Worm (Caenorhabditis elegans) whole organism, L1 larva: ENCODE data around the gene C05C9.1.

Source experiments
- F16B12.6 ChIP-seq: fragments of 150-350 bp; optimal IDR thresholded peaks from 2 replicates; lab custom pipeline; 2014; ENCODE audit warnings: missing biosample characterization, missing genetic modification characterization
- ama-1 ChIP-seq: fragments of 150-350 bp; optimal IDR thresholded peaks from 2 replicates; lab custom pipeline; 2014
- egl-27 ChIP-seq, 2 experiments: fragments of 150-350 bp in 1 of 2; sonication (generic microtip); optimal IDR thresholded peaks; 3 replicates each; lab custom pipeline; 2017 to 2018; ENCODE audit warnings: missing biosample characterization in 2 of 2, missing genetic modification characterization in 2 of 2, missing genetic modification reagents in 2 of 2
- fkh-4 ChIP-seq: sonication (generic microtip); optimal IDR thresholded peaks from 2 replicates; lab custom pipeline; 2016; ENCODE audit warnings: missing compliant biosample characterization, missing genetic modification characterization, borderline replicate concordance
- mab-9 ChIP-seq: fragments of 200-800 bp; sonication (Bioruptor generic); IDR thresholded peaks from 2 replicates; pipeline ENCODE4 v1.3.6; 2022; ENCODE audit warnings: missing genetic modification reagents, missing genetic modification characterization, missing compliant biosample characterization
- nhr-19 ChIP-seq: fragments of 200-800 bp; sonication (Bioruptor generic); conservative IDR thresholded peaks from 2 replicates; pipeline ENCODE4 v1.3.6; 2022; ENCODE audit warnings: missing genetic modification characterization, missing compliant biosample characterization
- nhr-77 ChIP-seq: fragments of 150-350 bp; optimal IDR thresholded peaks from 2 replicates; lab custom pipeline; 2014; ENCODE audit warnings: missing biosample characterization, missing genetic modification characterization
- sptf-1 ChIP-seq: fragments of 150-350 bp; optimal IDR thresholded peaks from 2 replicates; lab custom pipeline; 2014; ENCODE audit warnings: missing biosample characterization, missing genetic modification characterization
- unc-130 ChIP-seq: fragments of 150-350 bp; optimal IDR thresholded peaks from 2 replicates; lab custom pipeline; 2017; ENCODE audit warnings: missing biosample characterization, missing genetic modification characterization, inconsistent platforms
- unc-62 ChIP-seq: fragments of 150-350 bp; optimal IDR thresholded peaks from 2 replicates; lab custom pipeline; 2014; ENCODE audit warnings: missing biosample characterization, missing genetic modification reagents, missing genetic modification characterization
- ztf-4 ChIP-seq: fragments of 150-350 bp; optimal IDR thresholded peaks from 2 replicates; lab custom pipeline; 2014; ENCODE audit warnings: missing biosample characterization, missing genetic modification characterization

DNA sequence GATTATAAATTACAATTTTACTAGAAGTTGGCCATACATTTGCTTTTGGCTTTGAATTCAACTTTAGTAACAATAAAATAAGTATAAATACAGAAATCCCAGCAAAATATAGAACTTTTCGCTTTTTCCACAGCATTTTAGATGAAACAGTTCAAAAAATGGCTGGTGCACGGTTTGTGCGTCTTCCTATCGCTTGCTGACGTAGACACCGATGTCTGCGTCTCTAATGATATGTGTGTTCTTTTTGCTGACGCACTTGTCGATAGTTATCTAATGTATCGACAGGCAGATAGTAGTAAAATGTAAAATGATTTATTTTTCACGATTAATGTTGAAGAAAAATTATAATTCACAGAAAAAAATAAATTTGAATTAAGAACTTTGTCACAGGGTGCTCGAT, 46.3 kb downstream of the C05C9.1 start, which contains the start of gene hst-2:
- TF ChIP-seq sptf-1 (tag; lab: Kevin White, UChicago) (no peak), ama-1 (lab: Kevin White, UChicago) (peak; percentile 1), fkh-4 (tag; lab: Kevin White, UChicago) (peak; percentile 57), unc-62 (GFP tag; lab: Kevin White, UChicago) (no peak), nhr-77 (peak; percentile 88), unc-130 (tag; lab: Kevin White, UChicago) (peak; percentile 96), egl-27 (tag; optimal IDR thresholded peaks at IDR 0.05; lab: Kevin White, UChicago) (no peak), mab-9 (GFP tag; lab: Robert Waterston, UW) (peak; percentile 88), nhr-19 (peak; percentile 94), ztf-4 (tag; lab: Kevin White, UChicago) (peak; percentile 67), F16B12.6 (tag; lab: Kevin White, UChicago) (peak; percentile 73)
